Worm (Caenorhabditis elegans) whole organism, L4 larva: Measurements from ENCODE around the gene gex-5.
A peak's percentile ranks its signal among the peaks of the same experiment; 100 is the strongest.

Experiments
- D1046.2 ChIP-seq: fragments of 200-800 bp; sonication (Bioruptor generic); IDR thresholded peaks from 2 replicates; pipeline ENCODE4 v1.3.6; 2022; ENCODE audit warnings: missing genetic modification characterization, missing compliant biosample characterization
- F10B5.3 ChIP-seq: sonication (generic microtip); optimal IDR thresholded peaks from 2 replicates; lab custom pipeline; 2016; ENCODE audit warnings: mild to moderate bottlenecking, missing genetic modification characterization, missing compliant biosample characterization
- F26F4.8 ChIP-seq: fragments of 200-800 bp; sonication (Bioruptor generic); conservative IDR thresholded peaks from 2 replicates; pipeline ENCODE4 v1.3.6; 2022; ENCODE audit warnings: missing genetic modification characterization, missing compliant biosample characterization
- F44E2.7 ChIP-seq: fragments of 200-800 bp; sonication (Bioruptor generic); IDR thresholded peaks from 2 replicates; pipeline ENCODE4 v2.1.2; 2022; ENCODE audit warnings: missing genetic modification characterization, missing compliant biosample characterization
- T20F7.1 ChIP-seq: fragments of 200-800 bp; sonication (Bioruptor generic); optimal IDR thresholded peaks from 2 replicates; lab custom pipeline; 2018; ENCODE audit warnings: mild to moderate bottlenecking, missing genetic modification characterization, missing compliant biosample characterization
- T26A8.4 ChIP-seq: fragments of 200-800 bp; sonication (Bioruptor generic); IDR thresholded peaks from 2 replicates; pipeline ENCODE4 v1.3.6; 2022; ENCODE audit warnings: missing genetic modification characterization, missing compliant biosample characterization
- Y105C5A.15 ChIP-seq: fragments of 200-800 bp; sonication (Bioruptor generic); IDR thresholded peaks from 2 replicates; pipeline ENCODE4 v1.3.6; 2022; ENCODE audit warnings: missing genetic modification characterization, missing compliant biosample characterization
- Y48G9A.11 ChIP-seq: fragments of 200-800 bp; sonication (Bioruptor generic); IDR thresholded peaks from 2 replicates; pipeline ENCODE4 v1.3.6; 2022; ENCODE audit warnings: missing genetic modification reagents, missing genetic modification characterization, missing compliant biosample characterization
- aha-1 ChIP-seq: fragments of 150-350 bp; peaks from one replicate; lab custom pipeline; 2014; ENCODE audit warnings: missing biosample characterization, missing genetic modification characterization
- aly-2 ChIP-seq: sonication (generic microtip); optimal IDR thresholded peaks from 2 replicates; lab custom pipeline; 2018; ENCODE audit warnings: missing biosample characterization, missing genetic modification characterization
- arid-1 ChIP-seq: fragments of 200-800 bp; sonication (Bioruptor generic); conservative IDR thresholded peaks from 2 replicates; pipeline ENCODE4 v1.3.6; 2022; ENCODE audit warnings: missing genetic modification reagents, missing genetic modification characterization, missing compliant biosample characterization
- ceh-20 ChIP-seq: fragments of 200-800 bp; sonication (Bioruptor generic); IDR thresholded peaks from 2 replicates; pipeline ENCODE4 v1.3.6; 2022; ENCODE audit warnings: missing genetic modification reagents, missing genetic modification characterization, missing compliant biosample characterization
- ceh-28 ChIP-seq: fragments of 150-350 bp; optimal IDR thresholded peaks from 2 replicates; lab custom pipeline; 2014; ENCODE audit warnings: missing biosample characterization, missing genetic modification reagents, missing genetic modification characterization
- cey-2 ChIP-seq: sonication (generic microtip); optimal IDR thresholded peaks from 3 replicates; lab custom pipeline; 2017; ENCODE audit warnings: missing genetic modification characterization, mild to moderate bottlenecking, missing compliant biosample characterization, antibody characterized with exemption, borderline replicate concordance; ENCODE audit not compliant: insufficient read depth
- ctbp-1 ChIP-seq: fragments of 200-800 bp; sonication (Bioruptor generic); IDR thresholded peaks from 2 replicates; pipeline ENCODE4 v1.3.6; 2022; ENCODE audit warnings: missing genetic modification reagents, missing genetic modification characterization, missing compliant biosample characterization
- daf-16 ChIP-seq, 3 experiments: sonication (generic microtip); optimal IDR thresholded peaks; 2 replicates each; lab custom pipeline; 2016 to 2017; ENCODE audit warnings: missing genetic modification characterization in 3 of 3, missing genetic modification reagents in 3 of 3, mild to moderate bottlenecking in 2 of 3, missing compliant biosample characterization in 2 of 3, missing biosample characterization in 1 of 3, moderate library complexity in 1 of 3
- dmd-6 ChIP-seq: fragments of 200-800 bp; sonication (Bioruptor generic); IDR thresholded peaks from 2 replicates; pipeline ENCODE4 v1.3.6; 2022; ENCODE audit warnings: missing genetic modification reagents, missing genetic modification characterization, missing compliant biosample characterization
- dmd-8 ChIP-seq: fragments of 200-800 bp; sonication (Bioruptor generic); IDR thresholded peaks from 2 replicates; pipeline ENCODE4 v1.3.6; 2022; ENCODE audit warnings: missing genetic modification characterization, missing compliant biosample characterization
- dmd-9 ChIP-seq: fragments of 200-800 bp; sonication (Bioruptor generic); IDR thresholded peaks from 2 replicates; pipeline ENCODE4 v1.3.6; 2022; ENCODE audit warnings: missing genetic modification reagents, missing genetic modification characterization, missing compliant biosample characterization
- egl-43 ChIP-seq: fragments of 200-800 bp; sonication (Bioruptor generic); IDR thresholded peaks from 2 replicates; pipeline ENCODE4 v1.3.6; 2022; ENCODE audit warnings: missing genetic modification reagents, missing genetic modification characterization, missing compliant biosample characterization
- fos-1 ChIP-seq: fragments of 150-350 bp; optimal IDR thresholded peaks from 2 replicates; lab custom pipeline; 2014; ENCODE audit warnings: missing biosample characterization, missing genetic modification characterization
- gei-8 ChIP-seq: fragments of 200-800 bp; sonication (Bioruptor generic); optimal IDR thresholded peaks from 2 replicates; lab custom pipeline; 2018; ENCODE audit warnings: mild to moderate bottlenecking, missing genetic modification characterization, missing compliant biosample characterization
- hif-1 ChIP-seq, 2 experiments: sonication (generic microtip); optimal IDR thresholded peaks; 2 replicates each; lab custom pipeline; 2016 to 2017; ENCODE audit warnings: missing compliant biosample characterization in 2 of 2, missing genetic modification characterization in 2 of 2, missing genetic modification reagents in 2 of 2, missing genotype in 2 of 2, mild to moderate bottlenecking in 1 of 2
- hlh-30 ChIP-seq: sonication (generic microtip); optimal IDR thresholded peaks from 2 replicates; lab custom pipeline; 2017; ENCODE audit warnings: antibody characterized with exemption, mild to moderate bottlenecking, missing genetic modification characterization, missing compliant biosample characterization; ENCODE audit not compliant: insufficient read depth
- hmg-1.1 ChIP-seq: fragments of 200-800 bp; sonication (Bioruptor generic); IDR thresholded peaks from 2 replicates; pipeline ENCODE4 v1.3.6; 2022; ENCODE audit warnings: missing genetic modification reagents, missing genetic modification characterization, missing compliant biosample characterization
- jun-1 ChIP-seq: fragments of 150-350 bp; optimal IDR thresholded peaks from 2 replicates; lab custom pipeline; 2014; ENCODE audit warnings: missing biosample characterization, missing genetic modification reagents, missing genetic modification characterization
- lin-1 ChIP-seq: fragments of 200-800 bp; sonication (Bioruptor generic); IDR thresholded peaks from 2 replicates; pipeline ENCODE4 v1.3.6; 2022; ENCODE audit warnings: missing genetic modification reagents, missing genetic modification characterization, missing compliant biosample characterization
- lin-15B ChIP-seq: fragments of 150-350 bp; sonication (generic microtip); optimal IDR thresholded peaks from 3 replicates; lab custom pipeline; 2014; ENCODE audit warnings: missing biosample characterization, missing genetic modification characterization
- lin-29 ChIP-seq: fragments of 200-800 bp; sonication (Bioruptor generic); IDR thresholded peaks from 2 replicates; pipeline ENCODE4 v1.3.6; 2022; ENCODE audit warnings: missing genetic modification reagents, missing genetic modification characterization, missing compliant biosample characterization
- lin-38 ChIP-seq: fragments of 200-800 bp; sonication (Bioruptor generic); IDR thresholded peaks from 2 replicates; pipeline ENCODE4 v1.3.6; 2022; ENCODE audit warnings: missing genetic modification reagents, missing genetic modification characterization, missing compliant biosample characterization
- lsy-2 ChIP-seq, 2 experiments: fragments of 150-350 bp in 1 of 2; sonication (generic microtip) in 1 of 2; optimal IDR thresholded peaks; 2 replicates each; lab custom pipeline; 2014 to 2017; ENCODE audit warnings: missing biosample characterization in 2 of 2, missing genetic modification characterization in 2 of 2
- mdl-1 ChIP-seq, 2 experiments: fragments of 150-350 bp in 1 of 2; sonication (generic microtip) in 1 of 2; optimal IDR thresholded peaks; 2 replicates each; lab custom pipeline; 2014 to 2017; ENCODE audit warnings: missing biosample characterization in 2 of 2, missing genetic modification characterization in 2 of 2
- mdt-29 ChIP-seq: fragments of 200-800 bp; sonication (Bioruptor generic); IDR thresholded peaks from 2 replicates; pipeline ENCODE4 v1.3.6; 2022; ENCODE audit warnings: missing genetic modification reagents, missing genetic modification characterization, missing compliant biosample characterization
- mep-1 ChIP-seq: fragments of 150-350 bp; sonication (generic microtip); optimal IDR thresholded peaks from 3 replicates; lab custom pipeline; 2014; ENCODE audit warnings: missing biosample characterization, missing genetic modification characterization
- mxl-2 ChIP-seq: fragments of 200-800 bp; sonication (Bioruptor generic); conservative IDR thresholded peaks from 2 replicates; pipeline ENCODE4 v1.3.6; 2022; ENCODE audit warnings: missing genetic modification reagents, missing genetic modification characterization, missing compliant biosample characterization
- nhr-28 ChIP-seq: fragments of 150-350 bp; optimal IDR thresholded peaks from 2 replicates; lab custom pipeline; 2014; ENCODE audit warnings: missing biosample characterization, missing genetic modification characterization
- nhr-42 ChIP-seq: fragments of 200-800 bp; sonication (Bioruptor generic); IDR thresholded peaks from 2 replicates; pipeline ENCODE4 v1.3.6; 2022; ENCODE audit warnings: missing genetic modification characterization, missing compliant biosample characterization
- nhr-48 ChIP-seq: sonication (generic microtip); optimal IDR thresholded peaks from 2 replicates; lab custom pipeline; 2016; ENCODE audit warnings: mild to moderate bottlenecking, missing genetic modification characterization, missing compliant biosample characterization
- nhr-77 ChIP-seq: fragments of 150-350 bp; optimal IDR thresholded peaks from 2 replicates; lab custom pipeline; 2014; ENCODE audit warnings: missing biosample characterization, missing genetic modification characterization
- php-3 ChIP-seq: fragments of 200-800 bp; sonication (Bioruptor generic); IDR thresholded peaks from 2 replicates; pipeline ENCODE4 v1.3.6; 2022; ENCODE audit warnings: missing genetic modification reagents, missing genetic modification characterization, missing compliant biosample characterization
- saeg-2 ChIP-seq: fragments of 200-800 bp; sonication (Bioruptor generic); IDR thresholded peaks from 2 replicates; pipeline ENCODE4 v1.3.6; 2022; ENCODE audit warnings: missing genetic modification reagents, missing genetic modification characterization, missing compliant biosample characterization
- snpc-1.2 ChIP-seq: fragments of 200-800 bp; sonication (Bioruptor generic); IDR thresholded peaks from 2 replicates; pipeline ENCODE4 v1.3.6; 2022; ENCODE audit warnings: missing genetic modification reagents, missing genetic modification characterization, missing compliant biosample characterization
- tra-1 ChIP-seq: fragments of 200-800 bp; sonication (Bioruptor generic); IDR thresholded peaks from 2 replicates; pipeline ENCODE4 v1.3.6; 2022; ENCODE audit warnings: missing genetic modification reagents, missing genetic modification characterization, missing compliant biosample characterization
- unc-62 ChIP-seq, 3 experiments: fragments of 150-350 bp in 1 of 3; sonication (generic microtip); optimal IDR thresholded peaks in 2 of 3; peaks in 1 of 3; 1 replicate in 1 of 3; 2 replicates in 2 of 3; lab custom pipeline; 2014 to 2017; ENCODE audit warnings: missing biosample characterization in 3 of 3, missing genetic modification characterization in 3 of 3, missing genetic modification reagents in 3 of 3, missing genotype in 1 of 3
- zag-1 ChIP-seq: fragments of 150-350 bp; optimal IDR thresholded peaks from 2 replicates; lab custom pipeline; 2014; ENCODE audit warnings: missing biosample characterization, missing genetic modification characterization
- zfp-2 ChIP-seq: sonication (generic microtip); optimal IDR thresholded peaks from 2 replicates; lab custom pipeline; 2016; ENCODE audit warnings: mild to moderate bottlenecking, missing genetic modification characterization, missing compliant biosample characterization
- zfp-3 ChIP-seq: fragments of 200-800 bp; sonication (Bioruptor generic); conservative IDR thresholded peaks from 2 replicates; pipeline ENCODE4 v1.3.6; 2022; ENCODE audit warnings: missing genetic modification reagents, missing genetic modification characterization, missing compliant biosample characterization

Gene gex-5

DNA sequence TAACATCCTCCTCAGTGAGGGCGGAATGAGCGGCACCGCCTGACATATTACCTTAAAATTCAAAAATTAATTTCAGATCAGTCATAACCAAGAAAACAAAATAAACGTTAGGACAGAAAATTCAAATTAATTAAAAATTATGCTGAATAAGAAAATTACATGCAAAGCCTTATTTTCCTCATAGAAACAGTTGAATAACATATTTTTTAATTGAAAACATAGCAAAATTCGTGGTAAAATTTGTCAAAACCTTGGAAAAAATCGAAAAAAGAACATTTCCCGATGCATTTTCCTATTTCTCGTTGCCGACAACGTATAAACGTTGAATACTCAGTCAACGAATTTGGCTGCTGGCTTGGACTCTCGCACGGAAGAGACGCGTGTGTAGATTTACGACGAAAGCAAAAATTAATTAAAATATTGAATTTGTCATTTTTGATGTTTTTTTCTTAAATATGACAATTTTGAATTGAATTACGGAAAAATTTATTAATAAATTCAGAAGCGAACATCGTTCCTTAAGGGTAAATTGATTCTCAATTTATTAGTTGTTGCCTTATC, 27.7 kb downstream of the gex-5 start, which contains the start of the genes rps-0 and rbg-3 (continued):
- no peak for TF ChIP-seq F26F4.8
- TF ChIP-seq ceh-28, result no peak
- no peak for TF ChIP-seq dmd-8
- TF ChIP-seq hlh-30, result peak; percentile 83
- TF ChIP-seq egl-43 (GFP tag; lab: Robert Waterston, UW), result no peak
- TF ChIP-seq lin-1 (GFP tag; lab: Robert Waterston, UW), result no peak
- no peak for TF ChIP-seq jun-1 (tag; lab: Kevin White, UChicago)
- no peak for TF ChIP-seq saeg-2 (GFP tag; lab: Robert Waterston, UW)
- TF ChIP-seq php-3 (GFP tag; lab: Robert Waterston, UW), result no peak
- peak; percentile 12 to 75 for TF ChIP-seq hif-1 (tag; optimal IDR thresholded peaks at IDR 0.05; lab: Kevin White, UChicago)
- TF ChIP-seq nhr-77 (tag; lab: Kevin White, UChicago), result peak; percentile 97
- TF ChIP-seq dmd-9 (GFP tag; lab: Robert Waterston, UW), result no peak
- TF ChIP-seq zfp-2 (tag; lab: Kevin White, UChicago), result peak; percentile 77
- TF ChIP-seq aly-2 (tag; lab: Kevin White, UChicago), result no peak
- peak; percentile 87 for TF ChIP-seq lin-38 (GFP tag; lab: Robert Waterston, UW)
- no peak for TF ChIP-seq fos-1 (tag; lab: Kevin White, UChicago)
- peak; percentile 89 for TF ChIP-seq T20F7.1 (GFP tag; lab: Kevin White, UChicago)
- TF ChIP-seq cey-2 (tag; lab: Kevin White, UChicago), result no peak
- no peak for TF ChIP-seq Y105C5A.15
- TF ChIP-seq gei-8, result no peak
- no peak for TF ChIP-seq mdt-29 (GFP tag; lab: Robert Waterston, UW)
- peak; percentile 95 for TF ChIP-seq mep-1 (tag; lab: Kevin White, UChicago)
- TF ChIP-seq nhr-48 (tag; lab: Kevin White, UChicago), result peak; percentile 46
- peak; percentile 99 for TF ChIP-seq aha-1
- 0 out of 2 replicates have a peak, but pooled peaks have one; percentile 39 for TF ChIP-seq ceh-20 (GFP tag; lab: Robert Waterston, UW)
- TF ChIP-seq lin-15B (tag; lab: Kevin White, UChicago), result peak; percentile 26
- TF ChIP-seq D1046.2 (GFP tag; lab: Robert Waterston, UW), result no peak
- TF ChIP-seq nhr-28 (tag; lab: Kevin White, UChicago), result peak; percentile 83
- TF ChIP-seq unc-62 (GFP tag; optimal IDR thresholded peaks at IDR 0.05 in 1 of 2; lab: Kevin White, UChicago), result peak in 1 of 2 experiments; percentile 5
- TF ChIP-seq unc-62 (tag; optimal IDR thresholded peaks at IDR 0.05; lab: Kevin White, UChicago), result no peak
- TF ChIP-seq F44E2.7 (GFP tag; lab: Robert Waterston, UW), result no peak
- no peak for TF ChIP-seq zag-1 (tag; lab: Kevin White, UChicago)
- no peak for TF ChIP-seq tra-1
- TF ChIP-seq mxl-2 (GFP tag; lab: Robert Waterston, UW), result no peak
- peak in 1 of 2 experiments; percentile 33 for TF ChIP-seq daf-16 (GFP tag; optimal IDR thresholded peaks at IDR 0.05; lab: Kevin White, UChicago)
- peak; percentile 64 for TF ChIP-seq daf-16 (tag; optimal IDR thresholded peaks at IDR 0.05; lab: Kevin White, UChicago)
- peak in 1 of 2 experiments; percentile 64 for TF ChIP-seq mdl-1 (tag; optimal IDR thresholded peaks at IDR 0.05; lab: Kevin White, UChicago)
- peak; percentile 28 for TF ChIP-seq F10B5.3 (tag; lab: Kevin White, UChicago)
- TF ChIP-seq, all 104 proteins: peak for 47

DNA sequence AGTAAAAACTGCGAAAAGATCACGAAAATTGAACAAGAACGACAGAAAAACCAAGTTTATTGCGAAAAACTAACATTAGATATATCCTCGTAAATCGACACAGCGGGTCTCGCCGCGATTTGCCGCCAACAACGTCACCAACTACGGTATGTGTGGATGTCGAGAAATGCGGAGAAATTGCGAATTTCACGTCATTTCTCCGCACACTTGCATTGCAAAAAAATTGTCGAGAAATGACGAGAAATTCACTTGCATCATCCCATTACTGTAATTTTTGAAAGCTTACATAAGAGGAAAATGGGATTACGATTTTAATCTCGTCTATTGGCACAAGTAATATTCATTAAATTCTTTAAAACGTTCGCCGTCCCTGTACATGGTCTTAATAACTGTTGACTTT, 29.2 kb downstream of the gex-5 start:
- TF ChIP-seq nhr-42 (GFP tag; lab: Robert Waterston, UW) (0 out of 2 replicates have a peak, but pooled peaks have one; percentile 19), ctbp-1 (GFP tag; lab: Robert Waterston, UW) (peak; percentile 67), ceh-20 (GFP tag; lab: Robert Waterston, UW) (peak; percentile 82), lin-38 (GFP tag; lab: Robert Waterston, UW) (peak; percentile 84), dmd-6 (GFP tag; lab: Robert Waterston, UW) (peak; percentile 35), hmg-1.1 (peak; percentile 75), T26A8.4 (GFP tag; lab: Robert Waterston, UW) (peak; percentile 77), arid-1 (GFP tag; lab: Robert Waterston, UW) (peak; percentile 65), snpc-1.2 (GFP tag; lab: Robert Waterston, UW) (0 out of 2 replicates have a peak, but pooled peaks have one; percentile 39), Y48G9A.11 (0 out of 2 replicates have a peak, but pooled peaks have one; percentile 32), zfp-3 (GFP tag; lab: Robert Waterston, UW) (0 out of 2 replicates have a peak, but pooled peaks have one; percentile 60), mdt-29 (GFP tag; lab: Robert Waterston, UW) (0 out of 2 replicates have a peak, but pooled peaks have one; percentile 8), lin-29 (GFP tag; lab: Robert Waterston, UW) (peak; percentile 82), lsy-2 (tag; optimal IDR thresholded peaks at IDR 0.05; lab: Kevin White, UChicago) (peak in 1 of 2 experiments; percentile 38)
- TF ChIP-seq, all 104 proteins: peak for 14; not testable (repeated sequence) for 90
